Fruit fly (Drosophila melanogaster) whole organism, wandering third instar larva: ENCODE results near the gene epsilonCOP.

Source experiments
- Abd-B ChIP-seq: fragments of >200 bp; optimal IDR thresholded peaks from 2 replicates; lab custom pipeline; 2017; ENCODE audit warnings: missing biosample characterization, missing genetic modification characterization
- CrebA ChIP-seq: fragments of 200-800 bp; sonication (Bioruptor generic); optimal IDR thresholded peaks from 2 replicates; lab custom pipeline; 2016; ENCODE audit warnings: missing biosample characterization, mild to moderate bottlenecking, missing genetic modification characterization, borderline replicate concordance
- Mio ChIP-seq: sonication (Bioruptor generic); optimal IDR thresholded peaks from 2 replicates; lab custom pipeline; 2016; ENCODE audit warnings: missing biosample characterization, missing genetic modification characterization
- N ChIP-seq: fragments of >200 bp; optimal IDR thresholded peaks from 2 replicates; lab custom pipeline; 2018; ENCODE audit warnings: missing biosample characterization, missing external identifiers, missing genetic modification characterization
- Rel ChIP-seq, 2 experiments: fragments of 200-800 bp; sonication (Bioruptor generic) in 1 of 2; optimal IDR thresholded peaks; 2 replicates in 1 of 2; 3 replicates in 1 of 2; lab custom pipeline; 2016 to 2019; ENCODE audit warnings: mild to moderate bottlenecking in 2 of 2, missing biosample characterization in 2 of 2, missing genetic modification characterization in 2 of 2, moderate library complexity in 1 of 2
- brk ChIP-seq: fragments of 200-800 bp; sonication (Bioruptor generic); optimal IDR thresholded peaks from 2 replicates; lab custom pipeline; 2016; ENCODE audit warnings: missing biosample characterization, mild to moderate bottlenecking, missing genetic modification characterization
- dl ChIP-seq, 2 experiments: fragments of 175-275, 200-275 bp in 1 of 2; fragments of 200-275 bp in 1 of 2; sonication (Bioruptor generic); optimal IDR thresholded peaks; lab custom pipeline; 2018; ENCODE audit warnings: mild to moderate bottlenecking in 2 of 2, missing biosample characterization in 2 of 2, missing genetic modification characterization in 2 of 2, moderate library complexity in 2 of 2; ENCODE audit not compliant: partially characterized antibody in 2 of 2, insufficient read depth in 1 of 2
- ey ChIP-seq: fragments of 200-800 bp; sonication (Bioruptor generic); optimal IDR thresholded peaks from 2 replicates; lab custom pipeline; 2016; ENCODE audit warnings: missing biosample characterization, missing genetic modification characterization
- h ChIP-seq: fragments of 200-800 bp; sonication (Bioruptor generic); optimal IDR thresholded peaks from 3 replicates; lab custom pipeline; 2016; ENCODE audit warnings: missing biosample characterization, mild to moderate bottlenecking, missing genetic modification characterization
- psq ChIP-seq: fragments of 200-800 bp; sonication (Bioruptor generic); optimal IDR thresholded peaks from 3 replicates; lab custom pipeline; 2017; ENCODE audit warnings: missing biosample characterization, mild to moderate bottlenecking, missing genetic modification characterization, moderate library complexity

- TF ChIP-seq CrebA (GFP tag; lab: Kevin White, UChicago) (no peak), N (no peak), psq (GFP tag; lab: Kevin White, UChicago) (no peak), Mio (GFP tag; lab: Kevin White, UChicago) (no peak), h (GFP tag; lab: Kevin White, UChicago) (peak; percentile 51), brk (peak; percentile 30), Abd-B (GFP tag; lab: Kevin White, UChicago) (no peak), dl (GFP tag; optimal IDR thresholded peaks at IDR 0.05; lab: Kevin White, UChicago; ENCODE audit: insufficient read depth in 1 of 2, partially characterized antibody in 2 of 2) (no peak), Rel (GFP tag; optimal IDR thresholded peaks at IDR 0.05; lab: Kevin White, UChicago) (no peak), Rel (tag; optimal IDR thresholded peaks at IDR 0.05; lab: Kevin White, UChicago) (no peak), ey (GFP tag; lab: Kevin White, UChicago) (no peak)
Observed at dm6 chr2L:6464780-6465179, 24.1 kb upstream of the epsilonCOP start.
